Worm (Caenorhabditis elegans): ENCODE results near the gene Y55D5A.4.

Y55D5A.4 gene

ce11 chrIII:3035977-3036376 is 46.1 kb upstream of the Y55D5A.4 start:
- TF ChIP-seq ztf-4 (tag; optimal IDR thresholded peaks at IDR 0.05) (no peak), aly-2 (tag; optimal IDR thresholded peaks at IDR 0.05) (no peak), nfya-1 (tag; optimal IDR thresholded peaks at IDR 0.05; ENCODE audit: insufficient read depth) (peak; percentile 87), nhr-237 (tag; optimal IDR thresholded peaks at IDR 0.05) (no peak), nhr-67 (tag; optimal IDR thresholded peaks at IDR 0.05) (no peak), nhr-25 (tag; optimal IDR thresholded peaks at IDR 0.05) (peak; percentile 68), mdl-1 (tag; optimal IDR thresholded peaks at IDR 0.05) (peak; percentile 82), unc-62 (GFP tag; optimal IDR thresholded peaks at IDR 0.05) (no peak), lin-39 (tag; optimal IDR thresholded peaks at IDR 0.05) (peak; percentile 85), pha-4 (tag; optimal IDR thresholded peaks at IDR 0.05) (peak; percentile 53), zag-1 (tag; optimal IDR thresholded peaks at IDR 0.05) (no peak), nhr-11 (tag; optimal IDR thresholded peaks at IDR 0.05) (no peak), jun-1 (tag; optimal IDR thresholded peaks at IDR 0.05) (no peak), elt-2 (tag; optimal IDR thresholded peaks at IDR 0.05) (peak; percentile 40), fkh-10 (GFP tag; optimal IDR thresholded peaks at IDR 0.05) (peak; percentile 27), elt-3 (tag; optimal IDR thresholded peaks at IDR 0.05) (no peak), nhr-28 (tag; optimal IDR thresholded peaks at IDR 0.05) (no peak), daf-12 (tag; optimal IDR thresholded peaks at IDR 0.05) (no peak), hmg-11 (tag; optimal IDR thresholded peaks at IDR 0.05) (peak; percentile 86), ZK546.5 (tag; optimal IDR thresholded peaks at IDR 0.05) (no peak), mml-1 (tag; optimal IDR thresholded peaks at IDR 0.05) (no peak), elt-1 (tag; optimal IDR thresholded peaks at IDR 0.05) (peak; percentile 10), egl-5 (tag; optimal IDR thresholded peaks at IDR 0.05) (peak; percentile 11), eor-1 (tag; optimal IDR thresholded peaks at IDR 0.05) (no peak), unc-39 (tag; optimal IDR thresholded peaks at IDR 0.05) (no peak), R02D3.7 (tag; optimal IDR thresholded peaks at IDR 0.05) (no peak), ama-1 (optimal IDR thresholded peaks at IDR 0.05) (no peak), sea-2 (GFP tag; optimal IDR thresholded peaks at IDR 0.05) (no peak), snpc-4 (tag; optimal IDR thresholded peaks at IDR 0.05) (peak; percentile 39), ztf-11 (tag; optimal IDR thresholded peaks at IDR 0.05) (no peak), skn-1 (tag; optimal IDR thresholded peaks at IDR 0.05) (peak; percentile 63), nhr-43 (tag; optimal IDR thresholded peaks at IDR 0.05; ENCODE audit: poor library complexity, severe bottlenecking) (peak; percentile 9), fkh-2 (tag; optimal IDR thresholded peaks at IDR 0.05) (no peak), lin-15B (tag; optimal IDR thresholded peaks at IDR 0.05) (peak; percentile 52)

- TF ChIP-seq nhr-28 (tag; optimal IDR thresholded peaks at IDR 0.05) (no peak), mml-1 (tag; optimal IDR thresholded peaks at IDR 0.05) (no peak), nhr-237 (tag; optimal IDR thresholded peaks at IDR 0.05) (no peak), elt-2 (tag; optimal IDR thresholded peaks at IDR 0.05) (peak; percentile 67), ceh-28 (tag; optimal IDR thresholded peaks at IDR 0.05) (no peak), aly-2 (tag; optimal IDR thresholded peaks at IDR 0.05) (no peak), pha-4 (tag; optimal IDR thresholded peaks at IDR 0.05) (peak; percentile 32), ztf-11 (tag; optimal IDR thresholded peaks at IDR 0.05) (no peak), nfya-1 (tag; optimal IDR thresholded peaks at IDR 0.05; ENCODE audit: insufficient read depth) (peak; percentile 11), nhr-67 (tag; optimal IDR thresholded peaks at IDR 0.05) (no peak)
These were observed 44.6 kb upstream of the Y55D5A.4 start for ce11 chrIII:3034458-3034857.

DNA sequence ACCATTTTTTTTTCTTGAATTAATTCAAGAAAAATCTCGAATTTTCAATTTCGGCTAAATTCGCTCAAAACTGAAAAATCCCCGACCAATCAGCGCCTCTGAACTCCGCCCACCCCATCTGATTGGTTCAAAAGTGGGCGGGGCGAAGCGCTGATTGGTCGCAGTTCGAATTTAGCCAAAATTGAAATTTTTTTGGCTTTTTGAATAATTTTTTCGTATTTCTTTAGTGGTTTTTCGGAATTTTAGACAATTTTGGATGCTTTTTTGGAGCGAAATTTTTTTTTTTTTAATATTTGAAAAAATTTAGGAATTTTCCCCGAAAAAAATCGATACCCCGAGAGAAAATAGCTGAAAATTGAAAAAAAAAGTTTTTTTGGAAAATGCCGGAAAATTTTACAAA is 44.1 kb upstream of the Y55D5A.4 start:
- TF ChIP-seq daf-12 (tag; optimal IDR thresholded peaks at IDR 0.05): no peak
- no peak for TF ChIP-seq elt-3 (tag; optimal IDR thresholded peaks at IDR 0.05)
- TF ChIP-seq ceh-82 (tag; optimal IDR thresholded peaks at IDR 0.05): no peak
- TF ChIP-seq nhr-12 (tag; optimal IDR thresholded peaks at IDR 0.05): no peak
- TF ChIP-seq ceh-9 (tag; optimal IDR thresholded peaks at IDR 0.05): no peak
- no peak for TF ChIP-seq nhr-23 (tag; optimal IDR thresholded peaks at IDR 0.05)
- TF ChIP-seq sea-2 (GFP tag; optimal IDR thresholded peaks at IDR 0.05): no peak
- TF ChIP-seq nhr-25 (tag; optimal IDR thresholded peaks at IDR 0.05): no peak
- no peak for TF ChIP-seq elt-1 (tag; optimal IDR thresholded peaks at IDR 0.05)
- no peak for TF ChIP-seq pqm-1 (tag; optimal IDR thresholded peaks at IDR 0.05)
- TF ChIP-seq ZK546.5 (tag; optimal IDR thresholded peaks at IDR 0.05): no peak
- no peak for TF ChIP-seq egl-5 (tag; optimal IDR thresholded peaks at IDR 0.05)
- TF ChIP-seq nfya-1 (tag; optimal IDR thresholded peaks at IDR 0.05; ENCODE audit: insufficient read depth): no peak
- no peak for TF ChIP-seq R02D3.7 (tag; optimal IDR thresholded peaks at IDR 0.05)
- TF ChIP-seq lin-15B (tag; optimal IDR thresholded peaks at IDR 0.05): no peak
- TF ChIP-seq egl-27 (tag; optimal IDR thresholded peaks at IDR 0.05): no peak
- TF ChIP-seq unc-62 (GFP tag; optimal IDR thresholded peaks at IDR 0.05): no peak
- no peak for TF ChIP-seq ceh-28 (tag; optimal IDR thresholded peaks at IDR 0.05)
- TF ChIP-seq elt-2 (tag; optimal IDR thresholded peaks at IDR 0.05): no peak
